Fruit fly (Drosophila melanogaster): ENCODE results near the gene RpL22.

Gene RpL22

dm6 chrX:765039-765508 lies at the start of gene RpL22 (continued):
- TF ChIP-seq inv (GFP tag; IDR thresholded peaks at IDR 0.05; ENCODE audit: partially characterized antibody): no peak; the same call in 1 of the 2 replicates
- peak; percentile 96 for TF ChIP-seq CG12659 (GFP tag; optimal IDR thresholded peaks at IDR 0.05)
- 0 out of 2 replicates have a peak, but pooled peaks have one; percentile 35 for TF ChIP-seq CkIIα-i1 (GFP tag; IDR thresholded peaks at IDR 0.05)
- TF ChIP-seq Hr39 (optimal IDR thresholded peaks at IDR 0.05): no peak
- peak; percentile 85 for TF ChIP-seq abd-A (tag; optimal IDR thresholded peaks at IDR 0.05)
- peak; percentile 70 for TF ChIP-seq Blimp-1 (GFP tag; optimal IDR thresholded peaks at IDR 0.05)
- peak; percentile 93 for TF ChIP-seq CG10209 (GFP tag; optimal IDR thresholded peaks at IDR 0.05)
- TF ChIP-seq H2.0 (GFP tag; IDR thresholded peaks at IDR 0.05): peak; percentile 69
- peak; percentile 91 for TF ChIP-seq CG3847 (GFP tag; IDR thresholded peaks at IDR 0.05)
- peak; percentile 79 for TF ChIP-seq CG6254 (GFP tag; optimal IDR thresholded peaks at IDR 0.05)
- TF ChIP-seq zf30C (GFP tag; optimal IDR thresholded peaks at IDR 0.05): peak; percentile 45
- TF ChIP-seq sob (GFP tag; IDR thresholded peaks at IDR 0.05): peak; percentile 94
- peak; percentile 62 for TF ChIP-seq Oaz (GFP tag; IDR thresholded peaks at IDR 0.05)
- peak; percentile 88 for TF ChIP-seq Hsf (GFP tag; optimal IDR thresholded peaks at IDR 0.05)
- TF ChIP-seq CG17359 (tag; optimal IDR thresholded peaks at IDR 0.05): peak; percentile 81
- peak; percentile 77 for TF ChIP-seq tx (GFP tag; optimal IDR thresholded peaks at IDR 0.05)
- peak; percentile 74 for TF ChIP-seq dmrt11E (tag; optimal IDR thresholded peaks at IDR 0.05)
- TF ChIP-seq CG14860 (GFP tag; IDR thresholded peaks at IDR 0.05; ENCODE audit: partially characterized antibody): no peak
- peak; percentile 92 for TF ChIP-seq MBD-R2 (GFP tag; IDR thresholded peaks at IDR 0.05)
- TF ChIP-seq row (GFP tag; IDR thresholded peaks at IDR 0.05): peak; percentile 51; the same call in 2 of the 3 replicates
- no peak for TF ChIP-seq pan (optimal IDR thresholded peaks at IDR 0.05)
- peak in 1 of 2 experiments; percentile 82 for TF ChIP-seq pan (GFP tag; optimal IDR thresholded peaks at IDR 0.05 in 1 of 2, IDR thresholded peaks at IDR 0.05 in 1 of 2)
- peak; percentile 72 for TF ChIP-seq dmrt99B (tag; optimal IDR thresholded peaks at IDR 0.05)
- TF ChIP-seq CG11398 (GFP tag; optimal IDR thresholded peaks at IDR 0.05): peak; percentile 92
- TF ChIP-seq tup (GFP tag; optimal IDR thresholded peaks at IDR 0.05): peak; percentile 75
- no peak for TF ChIP-seq Lpt (GFP tag; optimal IDR thresholded peaks at IDR 0.05)
- TF ChIP-seq Stat92E (GFP tag; optimal IDR thresholded peaks at IDR 0.05): peak in 1 of 3 experiments; percentile 46
- TF ChIP-seq CG13775 (GFP tag; optimal IDR thresholded peaks at IDR 0.05): peak; percentile 94
- TF ChIP-seq PHDP (tag; optimal IDR thresholded peaks at IDR 0.05): peak; percentile 80
- TF ChIP-seq ci (GFP tag; IDR thresholded peaks at IDR 0.05): peak; percentile 97
- TF ChIP-seq Hmr (GFP tag; optimal IDR thresholded peaks at IDR 0.05): peak; percentile 98
- TF ChIP-seq Max (GFP tag; optimal IDR thresholded peaks at IDR 0.05): peak; percentile 89
- TF ChIP-seq HLH3B (GFP tag; IDR thresholded peaks at IDR 0.05): peak; percentile 75
- peak; percentile 89 for TF ChIP-seq zfh1 (GFP tag; IDR thresholded peaks at IDR 0.05)
- TF ChIP-seq CG2202 (tag; optimal IDR thresholded peaks at IDR 0.05): peak; percentile 76
- TF ChIP-seq Sin3A (optimal IDR thresholded peaks at IDR 0.05): peak; percentile 80
- TF ChIP-seq CG1832 (GFP tag; optimal IDR thresholded peaks at IDR 0.05): no peak
- TF ChIP-seq exex (tag; optimal IDR thresholded peaks at IDR 0.05): peak; percentile 52
- peak; percentile 78 for TF ChIP-seq Bdp1 (GFP tag; optimal IDR thresholded peaks at IDR 0.05)
- no peak for TF ChIP-seq Doc3 (GFP tag; IDR thresholded peaks at IDR 0.05; ENCODE audit: partially characterized antibody)
- peak; percentile 100 for TF ChIP-seq Ets97D (GFP tag; optimal IDR thresholded peaks at IDR 0.05)
- peak; percentile 85 for TF ChIP-seq CG12071 (GFP tag; optimal IDR thresholded peaks at IDR 0.05)
- peak; percentile 86 for TF ChIP-seq mirr (GFP tag; optimal IDR thresholded peaks at IDR 0.05)
- peak; percentile 80 for TF ChIP-seq gcm2 (GFP tag; optimal IDR thresholded peaks at IDR 0.05)
- TF ChIP-seq pros (GFP tag; optimal IDR thresholded peaks at IDR 0.05): no peak
- peak; percentile 59 for TF ChIP-seq stwl (tag; optimal IDR thresholded peaks at IDR 0.05)
- peak; percentile 62 for TF ChIP-seq ab (GFP tag; optimal IDR thresholded peaks at IDR 0.05)
- peak; percentile 72 for TF ChIP-seq ac (GFP tag; optimal IDR thresholded peaks at IDR 0.05)
- TF ChIP-seq sisA (GFP tag; IDR thresholded peaks at IDR 0.05): peak; percentile 44; the same call in 1 of the 2 replicates
- TF ChIP-seq gt (GFP tag; IDR thresholded peaks at IDR 0.05): peak; percentile 63; the same call in 1 of the 2 replicates
